Fruit fly (Drosophila melanogaster) Kc167 (cell line): ENCODE measurements around the gene CG15155.

ENCODE experiments used
- Myc ChIP-seq: fragments of >200 bp; optimal IDR thresholded peaks from 2 replicates; lab custom pipeline; 2017; ENCODE audit warnings: missing external identifiers
- insv ChIP-seq: fragments of >200 bp; optimal IDR thresholded peaks from 3 replicates; lab custom pipeline; 2018; ENCODE audit warnings: missing external identifiers

- no peak for TF ChIP-seq Myc (lab: Kevin White, UChicago)
- TF ChIP-seq insv (lab: Kevin White, UChicago) = no peak
Observed at dm6 chr2L:18151826-18152138, 2.9 kb upstream of the CG15155 start.
